Worm (Caenorhabditis elegans) whole organism, L3 larva: ENCODE data around the gene C04H5.7.

Experiments
- ZK546.5 ChIP-seq: sonication (generic microtip); optimal IDR thresholded peaks from 2 replicates; lab custom pipeline; 2017; ENCODE audit warnings: missing biosample characterization, missing genetic modification characterization
- aly-2 ChIP-seq: fragments of 150-350 bp; optimal IDR thresholded peaks from 2 replicates; lab custom pipeline; 2014; ENCODE audit warnings: missing biosample characterization, missing genetic modification characterization
- ama-1 ChIP-seq: fragments of 150-350 bp; optimal IDR thresholded peaks from 2 replicates; lab custom pipeline; 2018
- ceh-16 ChIP-seq: sonication (generic microtip); optimal IDR thresholded peaks from 2 replicates; lab custom pipeline; 2017; ENCODE audit warnings: missing biosample characterization, missing genetic modification characterization
- ceh-82 ChIP-seq: fragments of 150-350 bp; optimal IDR thresholded peaks from 2 replicates; lab custom pipeline; 2014; ENCODE audit warnings: missing biosample characterization, missing genetic modification characterization
- ceh-9 ChIP-seq: sonication (generic microtip); optimal IDR thresholded peaks from 2 replicates; lab custom pipeline; 2018; ENCODE audit warnings: missing biosample characterization, missing genetic modification characterization
- egl-27 ChIP-seq: sonication (generic microtip); optimal IDR thresholded peaks from 4 replicates; lab custom pipeline; 2017; ENCODE audit warnings: missing biosample characterization, missing genetic modification reagents, missing genetic modification characterization
- egl-5 ChIP-seq: fragments of 150-350 bp; optimal IDR thresholded peaks from 2 replicates; lab custom pipeline; 2017; ENCODE audit warnings: missing biosample characterization, missing genetic modification reagents, missing genetic modification characterization, inconsistent platforms
- elt-2 ChIP-seq: sonication (generic microtip); optimal IDR thresholded peaks from 2 replicates; lab custom pipeline; 2016; ENCODE audit warnings: missing genetic modification reagents, mild to moderate bottlenecking, missing genetic modification characterization, missing compliant biosample characterization
- elt-3 ChIP-seq, 3 experiments: fragments of 150-350 bp in 1 of 3; sonication (generic microtip) in 2 of 3; optimal IDR thresholded peaks; 2 replicates in 2 of 3; 4 replicates in 1 of 3; lab custom pipeline; 2014 to 2017; ENCODE audit warnings: missing biosample characterization in 3 of 3, missing genetic modification characterization in 3 of 3
- eor-1 ChIP-seq, 2 experiments: fragments of 150-350 bp; optimal IDR thresholded peaks; 2 replicates each; lab custom pipeline; 2014 to 2018; ENCODE audit warnings: missing biosample characterization in 2 of 2, missing genetic modification characterization in 2 of 2
- fkh-2 ChIP-seq: fragments of 150-350 bp; optimal IDR thresholded peaks from 2 replicates; lab custom pipeline; 2014; ENCODE audit warnings: missing biosample characterization, missing genetic modification reagents, missing genetic modification characterization
- fos-1 ChIP-seq: fragments of 150-350 bp; optimal IDR thresholded peaks from 2 replicates; lab custom pipeline; 2014; ENCODE audit warnings: missing biosample characterization, missing genetic modification characterization
- hmg-11 ChIP-seq: sonication (generic microtip); optimal IDR thresholded peaks from 2 replicates; lab custom pipeline; 2016; ENCODE audit warnings: missing genetic modification characterization, missing compliant biosample characterization
- jun-1 ChIP-seq: fragments of 150-350 bp; optimal IDR thresholded peaks from 2 replicates; lab custom pipeline; 2014; ENCODE audit warnings: missing biosample characterization, missing genetic modification reagents, missing genetic modification characterization
- lin-15B ChIP-seq: fragments of 150-350 bp; optimal IDR thresholded peaks from 2 replicates; lab custom pipeline; 2014; ENCODE audit warnings: missing biosample characterization, missing genetic modification characterization
- lin-39 ChIP-seq: fragments of 150-350 bp; optimal IDR thresholded peaks from 2 replicates; lab custom pipeline; 2018; ENCODE audit warnings: missing biosample characterization, missing genetic modification reagents, missing genetic modification characterization
- mml-1 ChIP-seq: fragments of 150-350 bp; sonication (generic microtip); optimal IDR thresholded peaks from 3 replicates; lab custom pipeline; 2014; ENCODE audit warnings: missing biosample characterization, missing genetic modification characterization
- nhr-12 ChIP-seq: fragments of 150-350 bp; optimal IDR thresholded peaks from 2 replicates; lab custom pipeline; 2014; ENCODE audit warnings: missing biosample characterization, missing genetic modification characterization
- nhr-23 ChIP-seq: fragments of 150-350 bp; optimal IDR thresholded peaks from 2 replicates; lab custom pipeline; 2014; ENCODE audit warnings: missing biosample characterization, missing genetic modification reagents, missing genetic modification characterization
- nhr-237 ChIP-seq: fragments of 150-350 bp; optimal IDR thresholded peaks from 2 replicates; lab custom pipeline; 2014; ENCODE audit warnings: missing biosample characterization, missing genetic modification characterization
- nhr-43 ChIP-seq: sonication (generic microtip); optimal IDR thresholded peaks from 2 replicates; lab custom pipeline; 2016; ENCODE audit warnings: mild to moderate bottlenecking, missing genetic modification characterization, missing compliant biosample characterization; ENCODE audit not compliant: poor library complexity, severe bottlenecking
- nhr-76 ChIP-seq: fragments of 150-350 bp; sonication (generic microtip); optimal IDR thresholded peaks from 5 replicates; lab custom pipeline; 2014; ENCODE audit warnings: missing biosample characterization, missing genetic modification characterization
- nhr-77 ChIP-seq: fragments of 150-350 bp; optimal IDR thresholded peaks from 2 replicates; lab custom pipeline; 2014; ENCODE audit warnings: missing biosample characterization, missing genetic modification characterization
- pha-4 ChIP-seq: fragments of 150-350 bp; optimal IDR thresholded peaks from 2 replicates; lab custom pipeline; 2014; ENCODE audit warnings: missing biosample characterization, missing genetic modification reagents, missing genetic modification characterization
- sea-2 ChIP-seq: fragments of 150-350 bp; sonication (generic microtip); optimal IDR thresholded peaks from 4 replicates; lab custom pipeline; 2014; ENCODE audit warnings: missing biosample characterization, missing genetic modification reagents, missing genetic modification characterization
- skn-1 ChIP-seq: fragments of 150-350 bp; optimal IDR thresholded peaks from 2 replicates; lab custom pipeline; 2014; ENCODE audit warnings: missing biosample characterization, missing genetic modification characterization
- snpc-4 ChIP-seq: fragments of 150-350 bp; optimal IDR thresholded peaks from 2 replicates; lab custom pipeline; 2014; ENCODE audit warnings: missing biosample characterization, missing genetic modification characterization
- unc-62 ChIP-seq: fragments of 150-350 bp; sonication (generic microtip); optimal IDR thresholded peaks from 4 replicates; lab custom pipeline; 2014; ENCODE audit warnings: missing biosample characterization, missing genetic modification reagents, missing genetic modification characterization
- zag-1 ChIP-seq: fragments of 150-350 bp; optimal IDR thresholded peaks from 2 replicates; lab custom pipeline; 2014; ENCODE audit warnings: missing biosample characterization, missing genetic modification characterization
- ztf-11 ChIP-seq: fragments of 150-350 bp; optimal IDR thresholded peaks from 2 replicates; lab custom pipeline; 2014; ENCODE audit warnings: missing biosample characterization, missing genetic modification characterization
- ztf-4 ChIP-seq: fragments of 150-350 bp; optimal IDR thresholded peaks from 2 replicates; lab custom pipeline; 2014; ENCODE audit warnings: missing biosample characterization, missing genetic modification characterization

Gene C04H5.7

DNA sequence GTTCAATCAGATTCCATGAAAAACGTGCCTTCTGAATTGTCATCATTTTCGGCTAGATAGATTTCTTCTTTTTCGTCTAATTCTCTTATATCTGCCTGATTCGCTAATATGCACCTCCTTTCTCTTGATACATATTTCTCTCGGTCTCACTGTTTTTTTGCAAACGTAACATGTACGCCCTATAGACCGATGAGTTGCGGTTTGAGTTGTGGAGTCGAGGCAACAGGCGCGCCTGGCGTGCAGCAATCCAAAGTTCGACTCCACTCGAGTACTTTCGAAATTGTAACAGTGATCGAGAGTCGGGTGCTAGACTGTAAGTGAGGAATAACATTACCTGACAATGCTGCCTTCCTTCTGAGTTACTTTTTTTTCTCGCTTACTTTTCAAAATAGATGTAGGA is 40.9 kb upstream of the C04H5.7 start (continued):
- TF ChIP-seq fkh-2 (tag; lab: Kevin White, UChicago), result no peak
- TF ChIP-seq pha-4 (tag; lab: Kevin White, UChicago), result peak; percentile 87
- TF ChIP-seq jun-1 (tag; lab: Kevin White, UChicago), result peak; percentile 56
- no peak for TF ChIP-seq ceh-16 (tag; lab: Kevin White, UChicago)
- peak; percentile 64 for TF ChIP-seq elt-2 (tag; lab: Kevin White, UChicago)
- TF ChIP-seq hmg-11 (tag; lab: Kevin White, UChicago), result peak; percentile 88
- peak; percentile 34 for TF ChIP-seq ztf-11 (tag; lab: Kevin White, UChicago)
- TF ChIP-seq nhr-12 (tag; lab: Kevin White, UChicago), result no peak
- TF ChIP-seq aly-2 (tag; lab: Kevin White, UChicago), result no peak
- no peak for TF ChIP-seq egl-5 (tag; lab: Kevin White, UChicago)
- TF ChIP-seq nhr-76 (tag; lab: Kevin White, UChicago), result no peak
- TF ChIP-seq eor-1 (tag; optimal IDR thresholded peaks at IDR 0.05; lab: Kevin White, UChicago), result no peak
- peak; percentile 84 for TF ChIP-seq nhr-77 (tag; lab: Kevin White, UChicago)
- peak; percentile 86 for TF ChIP-seq skn-1
- no peak for TF ChIP-seq nhr-237 (tag; lab: Kevin White, UChicago)
- peak; percentile 84 for TF ChIP-seq snpc-4 (tag; lab: Kevin White, UChicago)
- TF ChIP-seq nhr-23, result peak; percentile 64
- TF ChIP-seq egl-27 (tag; lab: Kevin White, UChicago), result peak; percentile 77
- no peak for TF ChIP-seq sea-2 (GFP tag; lab: Kevin White, UChicago)
- peak; percentile 9 for TF ChIP-seq lin-15B (tag; lab: Kevin White, UChicago)
- TF ChIP-seq ceh-82 (tag; lab: Kevin White, UChicago), result no peak
- peak; percentile 23 for TF ChIP-seq fos-1 (tag; lab: Kevin White, UChicago)
- TF ChIP-seq, all 47 proteins: peak for 25

DNA sequence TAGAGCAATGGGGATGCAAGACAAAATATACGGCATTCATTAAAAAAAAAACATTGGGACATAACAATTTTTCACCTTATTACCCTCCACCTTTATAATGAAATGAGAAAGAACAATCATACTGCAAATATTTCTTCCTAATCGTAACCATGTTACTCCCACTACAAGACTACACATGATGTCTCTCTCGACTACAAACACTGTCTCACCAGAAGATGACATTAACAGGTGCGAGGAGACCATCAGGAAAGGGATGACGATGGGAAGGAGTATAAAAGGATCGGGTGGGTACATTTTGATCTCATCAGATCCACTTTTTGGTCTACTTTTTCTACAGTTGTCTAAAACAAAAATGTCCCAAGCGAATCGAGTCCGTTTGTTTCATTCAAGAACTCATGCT is 39.9 kb upstream of the C04H5.7 start, which contains the start of gene dhs-8:
Gene dhs-8 (plus strand): TSS at position 179 of the 400 bp plus-strand sequence.
- TF ChIP-seq nhr-43, result peak; percentile 15
- no peak for TF ChIP-seq egl-5 (tag; lab: Kevin White, UChicago)

DNA sequence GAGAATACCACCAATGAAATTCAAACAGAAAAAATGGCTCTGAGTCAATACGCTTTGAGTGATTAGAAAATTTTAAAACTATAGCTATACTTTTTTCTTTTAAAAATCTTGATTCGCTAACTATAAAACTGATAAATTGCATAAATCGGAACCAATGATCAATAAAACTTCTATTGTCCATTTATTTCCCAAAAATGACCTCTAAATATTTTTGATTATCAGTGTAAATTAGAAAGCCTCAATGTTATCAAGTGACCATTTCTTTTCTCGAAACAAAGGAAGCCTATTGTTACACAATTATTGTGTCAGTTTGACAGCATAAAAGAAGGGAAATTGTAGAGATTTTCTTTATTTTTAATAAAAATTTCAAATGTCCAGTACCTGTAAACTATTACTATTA is 37.6 kb upstream of the C04H5.7 start, which contains the start of gene K10H10.4:
Gene K10H10.4 (plus strand): TSS at position 301 of the 400 bp plus-strand sequence.
- TF ChIP-seq fkh-2 (tag; lab: Kevin White, UChicago) (no peak), elt-3 (tag; optimal IDR thresholded peaks at IDR 0.05; lab: Kevin White, UChicago) (no peak), ztf-11 (tag; lab: Kevin White, UChicago) (no peak), sea-2 (GFP tag; lab: Kevin White, UChicago) (no peak), ztf-4 (tag; lab: Kevin White, UChicago) (no peak)
- TF ChIP-seq, all 47 proteins: peak for 0

DNA sequence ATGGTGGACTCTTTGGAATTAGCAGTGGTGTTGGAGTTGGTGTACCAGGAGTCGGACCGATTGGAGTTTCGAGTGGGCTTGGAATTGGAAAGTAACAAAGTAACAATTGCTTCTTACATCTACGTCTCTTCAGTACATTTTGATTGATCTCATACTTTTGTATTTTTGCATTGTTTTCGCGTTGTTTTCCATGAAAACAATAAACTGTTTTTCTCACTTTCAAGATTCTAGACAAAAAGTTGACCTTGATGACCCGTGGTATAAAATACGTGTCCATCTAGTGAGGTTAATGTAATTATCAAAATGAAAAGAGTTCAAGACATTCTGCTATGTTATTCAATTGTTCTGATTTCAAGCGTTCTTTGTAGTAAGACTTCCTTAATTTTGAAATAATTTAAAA is 36.3 kb upstream of the C04H5.7 start, which contains the start of gene K10H10.5:
Gene K10H10.5 (plus strand): TSS at position 301 of the 400 bp plus-strand sequence.
- TF ChIP-seq unc-62 (GFP tag; lab: Kevin White, UChicago) (no peak), elt-2 (tag; lab: Kevin White, UChicago) (no peak), sea-2 (GFP tag; lab: Kevin White, UChicago) (no peak), egl-5 (tag; lab: Kevin White, UChicago) (no peak), lin-39 (tag; lab: Kevin White, UChicago) (no peak)

- TF ChIP-seq nhr-43 (no peak), unc-62 (GFP tag; lab: Kevin White, UChicago) (no peak), nhr-77 (tag; lab: Kevin White, UChicago) (no peak), ztf-11 (tag; lab: Kevin White, UChicago) (no peak), ZK546.5 (tag; lab: Kevin White, UChicago) (no peak), nhr-76 (tag; lab: Kevin White, UChicago) (no peak), ceh-9 (tag; lab: Kevin White, UChicago) (no peak), mml-1 (no peak), zag-1 (tag; lab: Kevin White, UChicago) (no peak), nhr-23 (no peak), ama-1 (lab: Kevin White, UChicago) (no peak), ceh-82 (tag; lab: Kevin White, UChicago) (no peak)
Measured at ce11 chrII:14502997-14503396, 34.7 kb upstream of the C04H5.7 start, which contains the start of gene K10H10.6. TSS of gene K10H10.6 (plus strand) at chrII:14503297.
